Fruit fly (Drosophila melanogaster) whole organism, adult: ENCODE results near the gene Edem2.

Experiments used
- CG12768 ChIP-seq: fragments of 200-800 bp; sonication (Bioruptor generic); optimal IDR thresholded peaks from 2 replicates; lab custom pipeline; 2017; ENCODE audit warnings: missing biosample characterization, missing genetic modification characterization, mild to moderate bottlenecking, moderate library complexity, missing genetic modification reagents
- CG1620 ChIP-seq: fragments of 200-800 bp; sonication (Bioruptor generic); optimal IDR thresholded peaks from 2 replicates; lab custom pipeline; 2016; ENCODE audit warnings: missing biosample characterization, missing genetic modification characterization
- CG5204 ChIP-seq: fragments of 200-800 bp; sonication (Bioruptor generic); optimal IDR thresholded peaks from 2 replicates; lab custom pipeline; 2016; ENCODE audit warnings: missing biosample characterization, missing genetic modification characterization
- CG7045 ChIP-seq: fragments of 200-800 bp; sonication (Bioruptor generic); optimal IDR thresholded peaks from 2 replicates; lab custom pipeline; 2017; ENCODE audit warnings: missing biosample characterization, mild to moderate bottlenecking, missing genetic modification characterization
- Clk ChIP-seq: fragments of 200-800 bp; sonication (Bioruptor generic); optimal IDR thresholded peaks from 2 replicates; lab custom pipeline; 2017; ENCODE audit warnings: missing biosample characterization, missing genetic modification characterization
- Hr96 ChIP-seq: fragments of 200-800 bp; sonication (Bioruptor generic); optimal IDR thresholded peaks from 2 replicates; lab custom pipeline; 2016; ENCODE audit warnings: missing biosample characterization, missing genetic modification characterization
- Mnt ChIP-seq: fragments of 200-800 bp; sonication (Bioruptor generic); optimal IDR thresholded peaks from 2 replicates; lab custom pipeline; 2016; ENCODE audit warnings: missing biosample characterization, mild to moderate bottlenecking, missing genetic modification characterization
- cic ChIP-seq: fragments of 200-800 bp; sonication (Bioruptor generic); optimal IDR thresholded peaks from 2 replicates; lab custom pipeline; 2017; ENCODE audit warnings: missing biosample characterization, mild to moderate bottlenecking, missing genetic modification characterization, moderate library complexity
- kay ChIP-seq: fragments of 200-800 bp; sonication (Bioruptor generic); peaks from one replicate; lab custom pipeline; 2016; ENCODE audit warnings: missing biosample characterization, missing genetic modification characterization, borderline replicate concordance
- ovo ChIP-seq: fragments of 200-800 bp; sonication (Bioruptor generic); optimal IDR thresholded peaks from 2 replicates; lab custom pipeline; 2016; ENCODE audit warnings: missing biosample characterization, missing genetic modification characterization
- pad ChIP-seq: fragments of 200-800 bp; sonication (Bioruptor generic); optimal IDR thresholded peaks from 3 replicates; lab custom pipeline; 2017; ENCODE audit warnings: missing biosample characterization, missing genetic modification characterization, mild to moderate bottlenecking, moderate library complexity, missing genetic modification reagents
- tj ChIP-seq: fragments of 200-800 bp; sonication (Bioruptor generic); optimal IDR thresholded peaks from 3 replicates; lab custom pipeline; 2017; ENCODE audit warnings: missing biosample characterization, mild to moderate bottlenecking, missing genetic modification characterization, moderate library complexity
- toe ChIP-seq: fragments of 200-800 bp; sonication (Bioruptor generic); optimal IDR thresholded peaks from 2 replicates; lab custom pipeline; 2016; ENCODE audit warnings: missing biosample characterization, missing genetic modification characterization

dm6 chr2L:13244759-13245308, 52.8 kb downstream of the Edem2 start:
- TF ChIP-seq ovo (no peak), tj (GFP tag; lab: Kevin White, UChicago) (no peak), CG12768 (GFP tag; lab: Kevin White, UChicago) (no peak), CG5204 (no peak), CG7045 (GFP tag; lab: Kevin White, UChicago) (no peak), CG1620 (GFP tag; lab: Kevin White, UChicago) (no peak), pad (no peak), kay (no peak), toe (no peak), cic (GFP tag; lab: Kevin White, UChicago) (no peak), Hr96 (GFP tag; lab: Kevin White, UChicago) (no peak), Mnt (GFP tag; lab: Kevin White, UChicago) (no peak), Clk (no peak)
